Fruit fly (Drosophila melanogaster): ENCODE measurements around the gene PGRP-LC.

DNA sequence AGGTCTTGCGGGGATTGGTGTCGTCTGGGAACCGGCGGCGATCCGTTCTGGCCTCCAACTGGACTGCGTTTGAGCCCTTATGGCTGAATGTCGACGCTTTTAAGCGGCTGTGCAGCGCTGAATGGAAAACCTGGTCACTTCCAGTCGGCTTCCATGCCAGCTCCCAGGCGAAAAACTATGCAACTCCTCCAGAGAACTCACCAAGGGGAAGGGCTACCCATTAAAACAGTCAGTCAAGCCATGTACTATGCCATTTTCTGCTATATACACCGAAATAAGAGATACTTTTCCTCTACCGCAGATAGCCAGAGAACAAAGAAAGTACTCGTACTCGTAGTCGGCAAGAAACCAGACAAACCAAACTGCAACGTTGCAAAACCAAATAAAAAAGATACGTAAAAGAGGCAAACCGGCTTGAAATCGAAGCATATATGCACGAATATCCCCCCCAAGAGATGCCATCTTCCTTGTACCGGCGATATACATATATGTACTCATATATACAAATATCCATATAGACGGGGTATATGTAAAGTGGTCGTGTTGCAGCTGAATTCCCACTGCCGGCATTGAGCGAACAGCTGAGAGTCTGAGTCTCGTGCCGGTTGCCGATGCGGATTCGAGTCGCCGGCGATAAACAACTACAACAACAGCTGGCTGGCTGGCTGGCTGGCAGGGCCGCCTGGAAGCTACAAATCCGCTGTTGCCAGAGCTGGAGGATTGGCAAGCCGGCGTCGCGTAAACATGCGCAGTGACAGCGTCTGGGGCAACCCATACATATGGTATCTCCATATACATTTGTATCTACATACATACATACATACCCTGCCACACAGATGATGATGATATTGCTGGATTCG, 41.1 kb downstream of the PGRP-LC start, which contains the start of gene Hsp67Ba:
- TF ChIP-seq CG8478 (optimal IDR thresholded peaks at IDR 0.05) = no peak
- TF ChIP-seq CTCF (optimal IDR thresholded peaks at IDR 0.05) = no peak

Data from S2 (cell line).